Worm (Caenorhabditis elegans): ENCODE results near the gene gst-19.

gst-19 gene

DNA sequence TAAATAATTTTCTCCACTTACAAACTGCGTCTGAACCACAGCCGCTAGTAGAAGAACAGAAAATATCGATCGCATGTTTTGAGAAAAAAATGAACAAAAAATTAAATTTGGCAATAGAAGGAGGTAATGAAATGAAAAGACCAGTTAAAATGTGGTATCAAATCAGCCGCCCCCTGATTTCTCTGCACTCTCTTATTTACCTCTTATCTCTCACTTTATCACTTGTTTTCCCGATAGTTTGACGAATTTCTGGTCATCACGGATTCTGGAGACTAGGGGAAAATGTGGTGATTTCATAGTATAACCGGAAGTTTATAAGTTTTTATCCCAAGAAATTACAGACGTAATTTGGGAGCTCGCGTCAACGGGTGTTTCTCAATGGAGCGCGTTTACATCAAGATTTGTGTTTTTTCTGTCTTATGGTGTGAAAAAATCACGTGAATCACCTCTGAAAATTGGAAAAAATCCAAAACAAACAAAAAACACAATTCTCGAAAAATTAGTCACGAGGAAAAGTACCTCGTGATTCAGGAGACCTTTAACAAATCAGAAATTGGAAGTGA, 33.2 kb downstream of the gst-19 start, which contains the start of gene clec-146:
clec-146 (minus strand) TSS at position 116 of the 563 bp plus-strand sequence.
- TF ChIP-seq ztf-1 (GFP tag; conservative IDR thresholded peaks at IDR 0.05) (no peak), sma-3 (GFP tag; optimal IDR thresholded peaks at IDR 0.05) (peak; percentile 27)

DNA sequence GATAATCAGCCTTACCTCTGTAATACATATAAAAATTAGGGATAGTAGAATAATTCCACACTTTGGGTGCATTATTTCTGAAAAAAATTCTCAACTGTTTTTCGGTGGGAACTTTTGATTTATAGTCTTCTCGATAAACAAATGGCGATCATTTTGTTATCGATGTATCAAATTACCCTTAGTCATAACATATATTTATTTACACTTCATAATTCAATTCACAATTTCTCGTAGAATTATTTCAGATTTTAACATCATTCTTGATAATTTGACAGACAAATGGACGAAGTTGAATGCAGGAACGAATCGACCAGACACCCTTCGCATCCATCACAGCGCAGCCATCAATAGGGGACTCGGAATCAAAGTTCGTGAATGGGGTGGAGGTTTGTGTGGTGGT, 36.5 kb downstream of the gst-19 start, which contains the start of gene clec-145:
clec-145 (minus strand) TSS at position 101 of the 400 bp plus-strand sequence.
- TF ChIP-seq mab-5 (tag; optimal IDR thresholded peaks at IDR 0.05) (no peak), aly-2 (tag; optimal IDR thresholded peaks at IDR 0.05) (no peak), unc-39 (tag; optimal IDR thresholded peaks at IDR 0.05) (no peak), dmd-4 (tag; optimal IDR thresholded peaks at IDR 0.05) (no peak), alr-1 (tag; optimal IDR thresholded peaks at IDR 0.05) (no peak), lin-39 (tag; optimal IDR thresholded peaks at IDR 0.05) (no peak), nhr-12 (tag; optimal IDR thresholded peaks at IDR 0.05) (no peak), lin-11 (tag; optimal IDR thresholded peaks at IDR 0.05) (no peak), egl-27 (tag; optimal IDR thresholded peaks at IDR 0.05) (no peak), sma-3 (GFP tag; optimal IDR thresholded peaks at IDR 0.05) (no peak), unc-62 (GFP tag; optimal IDR thresholded peaks at IDR 0.05) (no peak), nhr-23 (tag; optimal IDR thresholded peaks at IDR 0.05) (no peak), nhr-21 (tag; optimal IDR thresholded peaks at IDR 0.05) (no peak), ama-1 (optimal IDR thresholded peaks at IDR 0.05) (no peak), mdl-1 (tag; optimal IDR thresholded peaks at IDR 0.05) (no peak), lin-13 (GFP tag; optimal IDR thresholded peaks at IDR 0.05) (no peak)

DNA sequence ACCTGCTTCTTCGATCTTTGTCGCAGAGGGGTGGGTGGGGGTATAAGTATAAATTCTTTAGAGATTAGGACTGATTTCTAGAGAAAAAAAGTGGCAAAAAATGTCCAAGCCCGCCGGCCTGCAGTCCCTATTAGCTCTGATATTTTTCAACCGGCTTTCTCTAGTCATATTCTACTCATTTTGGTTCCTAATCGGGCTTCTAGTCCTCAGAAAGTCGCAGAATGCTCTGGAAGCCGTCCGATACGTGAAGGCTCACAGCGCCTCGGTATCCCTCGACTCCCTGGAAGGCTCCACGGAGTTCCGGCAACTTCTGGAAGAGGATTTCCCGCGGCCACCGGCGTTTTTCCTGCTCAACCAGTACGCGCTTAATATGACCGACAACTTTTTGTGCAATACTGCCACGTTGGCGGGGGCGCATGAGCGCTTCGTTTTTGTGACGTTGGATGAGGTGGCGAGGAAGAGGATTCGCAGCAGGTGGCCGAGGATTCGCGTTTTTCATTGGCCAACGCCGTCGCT, 41.2 kb downstream of the gst-19 start, which contains the start of gene Y48E1B.8:
Y48E1B.8 (plus strand) TSS at position 51 of the 516 bp plus-strand sequence.
- TF ChIP-seq elt-1 (tag; optimal IDR thresholded peaks at IDR 0.05) = no peak
- TF ChIP-seq fos-1 (tag; optimal IDR thresholded peaks at IDR 0.05) = no peak
- TF ChIP-seq R02D3.7 (tag; optimal IDR thresholded peaks at IDR 0.05) = no peak
- no peak for TF ChIP-seq nhr-11 (tag; optimal IDR thresholded peaks at IDR 0.05)
- TF ChIP-seq nhr-6 (tag; optimal IDR thresholded peaks at IDR 0.05) = no peak
- no peak for TF ChIP-seq nhr-129 (tag; optimal IDR thresholded peaks at IDR 0.05)
- no peak for TF ChIP-seq unc-62 (GFP tag; optimal IDR thresholded peaks at IDR 0.05)
- no peak for TF ChIP-seq dmd-4 (tag; optimal IDR thresholded peaks at IDR 0.05)
- no peak for TF ChIP-seq lsy-2 (tag; optimal IDR thresholded peaks at IDR 0.05)
- TF ChIP-seq elt-3 (tag; optimal IDR thresholded peaks at IDR 0.05) = no peak
- TF ChIP-seq ztf-11 (tag; optimal IDR thresholded peaks at IDR 0.05) = no peak
- no peak for TF ChIP-seq mdl-1 (tag; optimal IDR thresholded peaks at IDR 0.05)
- TF ChIP-seq ama-1 (optimal IDR thresholded peaks at IDR 0.05) = no peak
- no peak for TF ChIP-seq nhr-10 (tag; optimal IDR thresholded peaks at IDR 0.05)
- TF ChIP-seq ceh-82 (tag; optimal IDR thresholded peaks at IDR 0.05) = no peak
- TF ChIP-seq mab-5 (tag; optimal IDR thresholded peaks at IDR 0.05) = no peak
- TF ChIP-seq unc-55 (GFP tag; optimal IDR thresholded peaks at IDR 0.05) = no peak
- no peak for TF ChIP-seq lin-39 (tag; optimal IDR thresholded peaks at IDR 0.05)
- TF ChIP-seq ztf-1 (GFP tag; conservative IDR thresholded peaks at IDR 0.05) = no peak
- TF ChIP-seq zag-1 (tag; optimal IDR thresholded peaks at IDR 0.05) = no peak
